Fruit fly (Drosophila melanogaster) whole organism, embryonic: Measurements from ENCODE around the gene bwa.

Experiments used
- ATbp ChIP-seq: fragments of 200-800 bp; sonication (Bioruptor generic); optimal IDR thresholded peaks from 2 replicates; lab custom pipeline; 2017; ENCODE audit warnings: missing biosample characterization, mild to moderate bottlenecking, missing genetic modification characterization, missing genetic modification reagents
- C15 ChIP-seq: fragments of 200-800 bp; sonication (Bioruptor generic); IDR thresholded peaks from 3 replicates; pipeline ENCODE4 v1.3.6; 2022; ENCODE audit warnings: missing biosample characterization, missing genetic modification characterization
- CG10543 ChIP-seq: fragments of 200-800 bp; sonication (Bioruptor generic); optimal IDR thresholded peaks from 3 replicates; lab custom pipeline; 2017; ENCODE audit warnings: missing biosample characterization, mild to moderate bottlenecking, missing genetic modification characterization, moderate library complexity
- CG13123 ChIP-seq: fragments of 200-800 bp; sonication (Bioruptor generic); optimal IDR thresholded peaks from 2 replicates; lab custom pipeline; 2016; ENCODE audit warnings: missing biosample characterization, missing genetic modification characterization
- CG15073 ChIP-seq: fragments of 200-800 bp; sonication (Bioruptor generic); optimal IDR thresholded peaks from 2 replicates; lab custom pipeline; 2016; ENCODE audit warnings: missing biosample characterization, missing genetic modification characterization
- CG31388 ChIP-seq: fragments of 200-800 bp; sonication (Bioruptor generic); optimal IDR thresholded peaks from 2 replicates; lab custom pipeline; 2016; ENCODE audit warnings: missing biosample characterization, missing genetic modification characterization
- CG32767 ChIP-seq: fragments of 200-800 bp; sonication (Bioruptor generic); IDR thresholded peaks from 2 replicates; pipeline ENCODE4 v1.3.6; 2022; ENCODE audit warnings: missing biosample characterization, missing genetic modification characterization
- CG32772 ChIP-seq: fragments of 200-800 bp; sonication (Bioruptor generic); IDR thresholded peaks from 2 replicates; pipeline ENCODE4 v1.3.6; 2022; ENCODE audit warnings: missing biosample characterization, missing genetic modification characterization
- CG33557 ChIP-seq: fragments of 200-800 bp; sonication (Bioruptor generic); optimal IDR thresholded peaks from 2 replicates; lab custom pipeline; 2019; ENCODE audit warnings: missing biosample characterization, mild to moderate bottlenecking, missing genetic modification characterization, moderate library complexity
- CG34422 ChIP-seq: fragments of 200-800 bp; sonication (Bioruptor generic); IDR thresholded peaks from 3 replicates; pipeline ENCODE4 v1.3.6; 2022; ENCODE audit warnings: missing biosample characterization, missing genetic modification characterization
- CG4328 ChIP-seq: fragments of 200-800 bp; sonication (Bioruptor generic); optimal IDR thresholded peaks from 3 replicates; lab custom pipeline; 2017; ENCODE audit warnings: missing biosample characterization, missing genetic modification reagents, missing genetic modification characterization
- CG4707 ChIP-seq: fragments of 200-800 bp; sonication (Bioruptor generic); optimal IDR thresholded peaks from 2 replicates; lab custom pipeline; 2018; ENCODE audit warnings: missing biosample characterization, mild to moderate bottlenecking, missing genetic modification characterization, moderate library complexity
- CG5953 ChIP-seq: fragments of 200-800 bp; sonication (Bioruptor generic); IDR thresholded peaks from 2 replicates; pipeline ENCODE4 v1.3.6; 2022; ENCODE audit warnings: missing biosample characterization, missing genetic modification characterization
- CG6654 ChIP-seq: fragments of 200-800 bp; sonication (Bioruptor generic); optimal IDR thresholded peaks from 2 replicates; lab custom pipeline; 2017; ENCODE audit warnings: missing biosample characterization, mild to moderate bottlenecking, missing genetic modification characterization
- CG9215 ChIP-seq: fragments of 200-800 bp; sonication (Bioruptor generic); IDR thresholded peaks from 2 replicates; pipeline ENCODE4 v1.3.6; 2022; ENCODE audit warnings: missing biosample characterization, missing genetic modification characterization
- CHES-1-like ChIP-seq: fragments of 200-800 bp; sonication (Bioruptor generic); optimal IDR thresholded peaks from 2 replicates; lab custom pipeline; 2016; ENCODE audit warnings: missing biosample characterization, missing genetic modification characterization
- D19B ChIP-seq: fragments of 200-800 bp; sonication (Bioruptor generic); optimal IDR thresholded peaks from 2 replicates; lab custom pipeline; 2017; ENCODE audit warnings: missing biosample characterization, mild to moderate bottlenecking, missing genetic modification characterization
- Eip74EF ChIP-seq, 2 experiments: fragments of 200-800 bp in 1 of 2; fragments of >200 bp in 1 of 2; sonication (Bioruptor generic) in 1 of 2; optimal IDR thresholded peaks; 2 replicates each; lab custom pipeline; 2017 to 2019; ENCODE audit warnings: missing biosample characterization in 2 of 2, missing genetic modification characterization in 2 of 2, mild to moderate bottlenecking in 1 of 2, moderate library complexity in 1 of 2
- Elba2 ChIP-seq: fragments of 200-800 bp; sonication (Bioruptor generic); optimal IDR thresholded peaks from 3 replicates; lab custom pipeline; 2016; ENCODE audit warnings: missing biosample characterization, missing genetic modification characterization
- Hsf ChIP-seq: fragments of 200-800 bp; sonication (Bioruptor generic); optimal IDR thresholded peaks from 3 replicates; lab custom pipeline; 2016; ENCODE audit warnings: missing biosample characterization, missing genetic modification characterization
- Myb ChIP-seq: fragments of 200-800 bp; sonication (Bioruptor generic); optimal IDR thresholded peaks from 2 replicates; lab custom pipeline; 2016; ENCODE audit warnings: missing biosample characterization, missing genetic modification characterization
- NC2β ChIP-seq: fragments of 200-800 bp; sonication (Bioruptor generic); optimal IDR thresholded peaks from 2 replicates; lab custom pipeline; 2016; ENCODE audit warnings: missing biosample characterization, missing genetic modification characterization
- YL-1 ChIP-seq: fragments of 200-800 bp; sonication (Bioruptor generic); optimal IDR thresholded peaks from 3 replicates; lab custom pipeline; 2017; ENCODE audit warnings: missing biosample characterization, mild to moderate bottlenecking, missing genetic modification characterization
- ash1 ChIP-seq: fragments of 200-800 bp; sonication (Bioruptor generic); optimal IDR thresholded peaks from 2 replicates; lab custom pipeline; 2018; ENCODE audit warnings: missing biosample characterization, mild to moderate bottlenecking, missing genetic modification characterization
- cas ChIP-seq: fragments of 200-800 bp; sonication (Bioruptor generic); IDR thresholded peaks from 2 replicates; pipeline ENCODE4 v1.3.6; 2022; ENCODE audit warnings: missing biosample characterization, missing genetic modification characterization
- crol ChIP-seq: fragments of 200-800 bp; sonication (Bioruptor generic); IDR thresholded peaks from 2 replicates; pipeline ENCODE4 v1.3.6; 2022; ENCODE audit warnings: missing biosample characterization, missing genetic modification characterization
- crp ChIP-seq, 2 experiments: fragments of 200-800 bp; sonication (Bioruptor generic); optimal IDR thresholded peaks; 2 replicates in 1 of 2; 3 replicates in 1 of 2; lab custom pipeline; 2017; ENCODE audit warnings: missing biosample characterization in 2 of 2, missing genetic modification characterization in 2 of 2, mild to moderate bottlenecking in 1 of 2, moderate library complexity in 1 of 2
- danr ChIP-seq: fragments of 200-800 bp; sonication (Bioruptor generic); IDR thresholded peaks from 2 replicates; pipeline ENCODE4 v1.3.6; 2022; ENCODE audit warnings: missing biosample characterization, missing genetic modification characterization
- dpn ChIP-seq, 2 experiments: fragments of 200-800 bp; sonication (Bioruptor generic); optimal IDR thresholded peaks; 3 replicates each; lab custom pipeline; 2016; ENCODE audit warnings: missing biosample characterization in 2 of 2, missing genetic modification characterization in 2 of 2
- exex ChIP-seq: fragments of 200-800 bp; sonication (Bioruptor generic); optimal IDR thresholded peaks from 4 replicates; lab custom pipeline; 2018; ENCODE audit warnings: missing biosample characterization, mild to moderate bottlenecking, missing genetic modification characterization, moderate library complexity
- fd102C ChIP-seq: fragments of 200-800 bp; sonication (Bioruptor generic); optimal IDR thresholded peaks from 2 replicates; lab custom pipeline; 2018; ENCODE audit warnings: missing biosample characterization, mild to moderate bottlenecking, missing genetic modification characterization, moderate library complexity
- fru ChIP-seq: fragments of >200 bp; optimal IDR thresholded peaks from 2 replicates; lab custom pipeline; 2017
- gt ChIP-seq: fragments of 200-800 bp; sonication (Bioruptor generic); IDR thresholded peaks from 2 replicates; pipeline ENCODE4 v1.3.6; 2022; ENCODE audit warnings: missing biosample characterization, missing genetic modification characterization
- her ChIP-seq: fragments of 200-800 bp; sonication (Bioruptor generic); optimal IDR thresholded peaks from 2 replicates; lab custom pipeline; 2016; ENCODE audit warnings: missing biosample characterization, missing genetic modification characterization
- jumu ChIP-seq: fragments of 200-800 bp; sonication (Bioruptor generic); optimal IDR thresholded peaks from 3 replicates; lab custom pipeline; 2016; ENCODE audit warnings: missing biosample characterization, missing genetic modification characterization
- klu ChIP-seq: fragments of 200-800 bp; sonication (Bioruptor generic); IDR thresholded peaks from 2 replicates; pipeline ENCODE4 v1.3.6; 2022; ENCODE audit warnings: missing biosample characterization, missing genetic modification characterization
- kni ChIP-seq: fragments of 200-800 bp; sonication (Bioruptor generic); optimal IDR thresholded peaks from 3 replicates; lab custom pipeline; 2017; ENCODE audit warnings: mild to moderate bottlenecking, missing biosample characterization, missing genetic modification reagents, missing genetic modification characterization
- lilli ChIP-seq: fragments of 200-800 bp; sonication (Bioruptor generic); optimal IDR thresholded peaks from 3 replicates; lab custom pipeline; 2016; ENCODE audit warnings: missing biosample characterization, missing genetic modification characterization
- sc ChIP-seq, 3 experiments: fragments of >200 bp in 2 of 3; fragments of 200-800 bp in 1 of 3; sonication (Bioruptor generic) in 1 of 3; optimal IDR thresholded peaks; 2 replicates in 2 of 3; 3 replicates in 1 of 3; lab custom pipeline; 2017; ENCODE audit warnings: mild to moderate bottlenecking in 1 of 3, missing biosample characterization in 1 of 3, missing genetic modification characterization in 1 of 3, missing genetic modification reagents in 1 of 3
- scrt ChIP-seq: fragments of 200-800 bp; sonication (Bioruptor generic); optimal IDR thresholded peaks from 2 replicates; lab custom pipeline; 2018; ENCODE audit warnings: missing biosample characterization, mild to moderate bottlenecking, missing genetic modification characterization, moderate library complexity
- sens ChIP-seq: fragments of 200-800 bp; sonication (Bioruptor generic); peaks from one replicate; lab custom pipeline; 2016; ENCODE audit warnings: missing biosample characterization, missing genetic modification characterization
- slou ChIP-seq: fragments of 200-800 bp; sonication (Bioruptor generic); optimal IDR thresholded peaks from 3 replicates; lab custom pipeline; 2016; ENCODE audit warnings: missing biosample characterization, missing genetic modification characterization
- sna ChIP-seq: fragments of 200-800 bp; sonication (Bioruptor generic); IDR thresholded peaks from 2 replicates; pipeline ENCODE4 v1.3.6; 2022; ENCODE audit warnings: missing biosample characterization, missing genetic modification characterization; ENCODE audit not compliant: partially characterized antibody
- so ChIP-seq: fragments of 200-800 bp; sonication (Bioruptor generic); IDR thresholded peaks from 3 replicates; pipeline ENCODE4 v1.3.6; 2022; ENCODE audit warnings: missing biosample characterization, missing genetic modification characterization
- sqz ChIP-seq: fragments of 200-800 bp; sonication (Bioruptor generic); optimal IDR thresholded peaks from 3 replicates; lab custom pipeline; 2018; ENCODE audit warnings: missing biosample characterization, mild to moderate bottlenecking, missing genetic modification characterization
- trem ChIP-seq: fragments of 200-800 bp; optimal IDR thresholded peaks from 3 replicates; lab custom pipeline; 2019; ENCODE audit warnings: missing biosample characterization, mild to moderate bottlenecking, missing genetic modification characterization, moderate library complexity
- ttk ChIP-seq: fragments of 200-800 bp; sonication (Bioruptor generic); IDR thresholded peaks from 2 replicates; pipeline ENCODE4 v2.1.2; 2022; ENCODE audit warnings: missing biosample characterization, missing genetic modification characterization
- wor ChIP-seq: fragments of 200-800 bp; sonication (Bioruptor generic); IDR thresholded peaks from 2 replicates; pipeline ENCODE4 v1.3.6; 2022; ENCODE audit warnings: missing biosample characterization, missing genetic modification characterization
- zf30C ChIP-seq: fragments of 200-800 bp; sonication (Bioruptor generic); optimal IDR thresholded peaks from 3 replicates; lab custom pipeline; 2018; ENCODE audit warnings: missing biosample characterization, mild to moderate bottlenecking, missing genetic modification characterization
- zfh1 ChIP-seq: fragments of 200-800 bp; sonication (Bioruptor generic); IDR thresholded peaks from 3 replicates; pipeline ENCODE4 v1.3.6; 2022; ENCODE audit warnings: missing biosample characterization, missing genetic modification characterization

The bwa gene

dm6 chr2L:20061018-20061657, 5.1 kb upstream of the bwa start, which contains the start of the genes barr and lok (continued):
- TF ChIP-seq CHES-1-like (GFP tag; lab: Kevin White, UChicago) (peak; percentile 36), crol (GFP tag; lab: Robert Waterston, UW) (no peak), CG6654 (GFP tag; lab: Kevin White, UChicago) (no peak), Myb (GFP tag; lab: Kevin White, UChicago) (peak; percentile 94), fru (lab: Kevin White, UChicago) (no peak), lilli (GFP tag; lab: Kevin White, UChicago) (peak; percentile 60), CG32767 (no peak), sc (optimal IDR thresholded peaks at IDR 0.05; lab: Kevin White, UChicago) (no peak), sc (GFP tag; optimal IDR thresholded peaks at IDR 0.05; lab: Kevin White, UChicago) (peak; percentile 23), YL-1 (GFP tag; lab: Kevin White, UChicago) (peak; percentile 49), zf30C (GFP tag; lab: Kevin White, UChicago) (no peak), ash1 (GFP tag; lab: Kevin White, UChicago) (no peak), kni (GFP tag; lab: Kevin White, UChicago) (no peak), CG4328 (GFP tag; lab: Kevin White, UChicago) (peak; percentile 39), slou (GFP tag; lab: Kevin White, UChicago) (peak; percentile 77), sqz (no peak), fd102C (GFP tag; lab: Kevin White, UChicago) (no peak), C15 (GFP tag; lab: Robert Waterston, UW) (no peak), CG31388 (GFP tag; lab: Kevin White, UChicago) (peak; percentile 12), ttk (GFP tag; lab: Robert Waterston, UW) (no peak), CG15073 (no peak), so (no peak), sna (GFP tag; lab: Robert Waterston, UW) (no peak), CG4707 (GFP tag; lab: Kevin White, UChicago) (no peak), scrt (GFP tag; lab: Kevin White, UChicago) (no peak), CG5953 (no peak), ATbp (no peak), exex (tag; lab: Kevin White, UChicago) (peak; percentile 19), her (GFP tag; lab: Kevin White, UChicago) (no peak), crp (GFP tag; optimal IDR thresholded peaks at IDR 0.05; lab: Kevin White, UChicago) (peak in 1 of 2 experiments; percentile 9), CG9215 (GFP tag; lab: Robert Waterston, UW) (peak; percentile 60), CG33557 (GFP tag; lab: Kevin White, UChicago) (peak; percentile 25), D19B (GFP tag; lab: Kevin White, UChicago) (peak; percentile 29), dpn (GFP tag; optimal IDR thresholded peaks at IDR 0.05; lab: Kevin White, UChicago) (peak; percentile 43 to 63), gt (GFP tag; lab: Robert Waterston, UW) (no peak), Elba2 (GFP tag; lab: Kevin White, UChicago) (no peak), CG13123 (GFP tag; lab: Kevin White, UChicago) (no peak), danr (peak; percentile 20; the same call in 1 of the 2 replicates), cas (no peak), zfh1 (peak; percentile 28; the same call in 1 of the 3 replicates), Eip74EF (GFP tag; optimal IDR thresholded peaks at IDR 0.05; lab: Kevin White, UChicago) (no peak), jumu (GFP tag; lab: Kevin White, UChicago) (peak; percentile 63), trem (tag; lab: Kevin White, UChicago) (peak; percentile 19), NC2β (GFP tag; lab: Kevin White, UChicago) (no peak), klu (GFP tag; lab: Robert Waterston, UW) (peak; percentile 34; the same call in 1 of the 2 replicates), sens (GFP tag; lab: Kevin White, UChicago) (peak; percentile 88), CG34422 (GFP tag; lab: Robert Waterston, UW) (no peak; the same call in 2 of the 3 replicates), Hsf (GFP tag; lab: Kevin White, UChicago) (peak; percentile 70), wor (GFP tag; lab: Robert Waterston, UW) (no peak), CG32772 (0 out of 2 replicates have a peak, but pooled peaks have one; percentile 6), CG10543 (GFP tag; lab: Kevin White, UChicago) (peak; percentile 62)
